Fruit fly (Drosophila melanogaster) whole organism, embryonic: ENCODE results near the gene CG33523.

Experiments
- CG10267 ChIP-seq: fragments of 200-800 bp; sonication (Bioruptor generic); optimal IDR thresholded peaks from 2 replicates; lab custom pipeline; 2018; ENCODE audit warnings: missing biosample characterization, mild to moderate bottlenecking, missing genetic modification characterization, moderate library complexity
- CG10543 ChIP-seq: fragments of 200-800 bp; sonication (Bioruptor generic); optimal IDR thresholded peaks from 3 replicates; lab custom pipeline; 2017; ENCODE audit warnings: missing biosample characterization, mild to moderate bottlenecking, missing genetic modification characterization, moderate library complexity
- CG10654 ChIP-seq: fragments of 200-800 bp; sonication (Bioruptor generic); optimal IDR thresholded peaks from 2 replicates; lab custom pipeline; 2016; ENCODE audit warnings: missing biosample characterization, missing genetic modification characterization
- CG12104 ChIP-seq: fragments of 200-800 bp; sonication (Bioruptor generic); optimal IDR thresholded peaks from 3 replicates; lab custom pipeline; 2016; ENCODE audit warnings: missing biosample characterization, missing genetic modification characterization
- CG14860 ChIP-seq: fragments of 200-800 bp; sonication (Bioruptor generic); IDR thresholded peaks from 3 replicates; pipeline ENCODE4 v1.3.6; 2022; ENCODE audit warnings: missing biosample characterization, missing genetic modification characterization; ENCODE audit not compliant: partially characterized antibody
- CG15514 ChIP-seq: fragments of 200-800 bp; sonication (Bioruptor generic); optimal IDR thresholded peaks from 3 replicates; lab custom pipeline; 2017; ENCODE audit warnings: missing biosample characterization, missing genetic modification characterization, mild to moderate bottlenecking, moderate library complexity, missing genetic modification reagents
- CG17328 ChIP-seq: fragments of 200-800 bp; sonication (Bioruptor generic); IDR thresholded peaks from 2 replicates; pipeline ENCODE4 v1.3.6; 2022; ENCODE audit warnings: missing biosample characterization, missing genetic modification characterization
- CG17359 ChIP-seq: fragments of 200-800 bp; sonication (Bioruptor generic); optimal IDR thresholded peaks from 3 replicates; lab custom pipeline; 2018; ENCODE audit warnings: missing biosample characterization, mild to moderate bottlenecking, missing genetic modification characterization, moderate library complexity
- CG1792 ChIP-seq: fragments of 200-800 bp; sonication (Bioruptor generic); optimal IDR thresholded peaks from 2 replicates; lab custom pipeline; 2016; ENCODE audit warnings: missing biosample characterization, missing genetic modification characterization
- CG2120 ChIP-seq: fragments of 200-800 bp; sonication (Bioruptor generic); optimal IDR thresholded peaks from 3 replicates; lab custom pipeline; 2016; ENCODE audit warnings: missing biosample characterization, missing genetic modification characterization
- CG31441 ChIP-seq: fragments of 200-800 bp; sonication (Bioruptor generic); IDR thresholded peaks from 2 replicates; pipeline ENCODE4 v1.3.6; 2022; ENCODE audit warnings: missing biosample characterization, missing genetic modification characterization
- CG4730 ChIP-seq: fragments of 200-800 bp; sonication (Bioruptor generic); IDR thresholded peaks from 2 replicates; pipeline ENCODE4 v1.3.6; 2022; ENCODE audit warnings: missing biosample characterization, missing genetic modification characterization
- CG6254 ChIP-seq: fragments of 200-800 bp; sonication (Bioruptor generic); optimal IDR thresholded peaks from 3 replicates; lab custom pipeline; 2017; ENCODE audit warnings: mild to moderate bottlenecking, missing biosample characterization, missing genetic modification reagents, missing genetic modification characterization
- CG7745 ChIP-seq: fragments of 200-800 bp; sonication (Bioruptor generic); optimal IDR thresholded peaks from 2 replicates; lab custom pipeline; 2018; ENCODE audit warnings: missing biosample characterization, mild to moderate bottlenecking, missing genetic modification characterization, moderate library complexity
- CG9797 ChIP-seq: fragments of 200-800 bp; sonication (Bioruptor generic); optimal IDR thresholded peaks from 3 replicates; lab custom pipeline; 2018; ENCODE audit warnings: missing biosample characterization, mild to moderate bottlenecking, missing genetic modification characterization
- Drgx ChIP-seq: fragments of 200-800 bp; sonication (Bioruptor generic); IDR thresholded peaks from 2 replicates; pipeline ENCODE4 v1.3.6; 2022; ENCODE audit warnings: missing biosample characterization, missing genetic modification characterization
- E2f1 ChIP-seq: fragments of 200-800 bp; sonication (Bioruptor generic); IDR thresholded peaks from 2 replicates; pipeline ENCODE4 v1.3.6; 2022; ENCODE audit warnings: missing biosample characterization, missing genetic modification characterization
- Elba2 ChIP-seq: fragments of 200-800 bp; sonication (Bioruptor generic); optimal IDR thresholded peaks from 3 replicates; lab custom pipeline; 2016; ENCODE audit warnings: missing biosample characterization, missing genetic modification characterization
- HLH4C ChIP-seq: fragments of 200-800 bp; sonication (Bioruptor generic); IDR thresholded peaks from 3 replicates; pipeline ENCODE4 v1.3.6; 2022; ENCODE audit warnings: missing biosample characterization, missing genetic modification characterization; ENCODE audit not compliant: partially characterized antibody
- Lhr ChIP-seq: fragments of 200-800 bp; sonication (Bioruptor generic); optimal IDR thresholded peaks from 3 replicates; lab custom pipeline; 2017; ENCODE audit warnings: mild to moderate bottlenecking, missing biosample characterization, missing genetic modification reagents, missing genetic modification characterization
- Myb ChIP-seq: fragments of 200-800 bp; sonication (Bioruptor generic); optimal IDR thresholded peaks from 2 replicates; lab custom pipeline; 2016; ENCODE audit warnings: missing biosample characterization, missing genetic modification characterization
- NC2β ChIP-seq: fragments of 200-800 bp; sonication (Bioruptor generic); optimal IDR thresholded peaks from 2 replicates; lab custom pipeline; 2016; ENCODE audit warnings: missing biosample characterization, missing genetic modification characterization
- Sry-β ChIP-seq: fragments of 200-800 bp; sonication (Bioruptor generic); optimal IDR thresholded peaks from 2 replicates; lab custom pipeline; 2018; ENCODE audit warnings: missing biosample characterization, mild to moderate bottlenecking, missing genetic modification characterization, moderate library complexity
- ara ChIP-seq: fragments of 200-800 bp; sonication (Bioruptor generic); IDR thresholded peaks from 2 replicates; pipeline ENCODE4 v1.3.6; 2022; ENCODE audit warnings: missing biosample characterization, missing genetic modification characterization
- bbx ChIP-seq: fragments of 200-800 bp; sonication (Bioruptor generic); IDR thresholded peaks from 2 replicates; pipeline ENCODE4 v1.3.6; 2022; ENCODE audit warnings: missing biosample characterization, missing genetic modification characterization; ENCODE audit not compliant: partially characterized antibody
- bsh ChIP-seq, 2 experiments: fragments of 200-800 bp; sonication (Bioruptor generic); optimal IDR thresholded peaks; 2 replicates each; lab custom pipeline; 2017 to 2018; ENCODE audit warnings: mild to moderate bottlenecking in 2 of 2, missing biosample characterization in 2 of 2, missing genetic modification characterization in 2 of 2, moderate library complexity in 1 of 2
- jumu ChIP-seq: fragments of 200-800 bp; sonication (Bioruptor generic); optimal IDR thresholded peaks from 3 replicates; lab custom pipeline; 2016; ENCODE audit warnings: missing biosample characterization, missing genetic modification characterization
- kay ChIP-seq: fragments of 200-800 bp; sonication (Bioruptor generic); optimal IDR thresholded peaks from 2 replicates; lab custom pipeline; 2016; ENCODE audit warnings: missing biosample characterization, missing genetic modification characterization
- kni ChIP-seq: fragments of 200-800 bp; sonication (Bioruptor generic); optimal IDR thresholded peaks from 3 replicates; lab custom pipeline; 2017; ENCODE audit warnings: mild to moderate bottlenecking, missing biosample characterization, missing genetic modification reagents, missing genetic modification characterization
- pho ChIP-seq: fragments of 200-800 bp; sonication (Bioruptor generic); optimal IDR thresholded peaks from 2 replicates; lab custom pipeline; 2016; ENCODE audit warnings: missing biosample characterization, missing genetic modification characterization
- ranshi ChIP-seq: fragments of 200-800 bp; sonication (Bioruptor generic); IDR thresholded peaks from 2 replicates; pipeline ENCODE4 v1.3.6; 2022; ENCODE audit warnings: missing biosample characterization, missing genetic modification characterization
- sens ChIP-seq: fragments of 200-800 bp; sonication (Bioruptor generic); peaks from one replicate; lab custom pipeline; 2016; ENCODE audit warnings: missing biosample characterization, missing genetic modification characterization
- ttk ChIP-seq: fragments of 200-800 bp; sonication (Bioruptor generic); IDR thresholded peaks from 2 replicates; pipeline ENCODE4 v2.1.2; 2022; ENCODE audit warnings: missing biosample characterization, missing genetic modification characterization
- vfl ChIP-seq: fragments of 200-800 bp; sonication (Bioruptor generic); optimal IDR thresholded peaks from 2 replicates; lab custom pipeline; 2016; ENCODE audit warnings: missing biosample characterization, missing genetic modification characterization
- vnd ChIP-seq: fragments of 200-800 bp; sonication (Bioruptor generic); IDR thresholded peaks from 3 replicates; pipeline ENCODE4 v1.3.6; 2022; ENCODE audit warnings: missing biosample characterization, missing genetic modification characterization; ENCODE audit not compliant: partially characterized antibody

The CG33523 gene

dm6 chr3L:5932363-5932914 lies 8.8 kb downstream of the CG33523 start, which contains the start of gene Rcc1 (continued):
- TF ChIP-seq pho (GFP tag; lab: Kevin White, UChicago) (peak; percentile 42), CG10267 (tag; lab: Kevin White, UChicago) (peak; percentile 69), vnd (peak; percentile 59), CG2120 (GFP tag; lab: Kevin White, UChicago) (peak; percentile 51), kni (GFP tag; lab: Kevin White, UChicago) (peak; percentile 64), CG10654 (GFP tag; lab: Kevin White, UChicago) (peak; percentile 10), ara (GFP tag; lab: Robert Waterston, UW) (no peak), vfl (GFP tag; lab: Kevin White, UChicago) (peak; percentile 29), jumu (peak; percentile 34), CG12104 (GFP tag; lab: Kevin White, UChicago) (no peak), Myb (peak; percentile 64)
- TF ChIP-seq, all 482 proteins: peak for 142

dm6 chr3L:5940431-5940830 lies 16.8 kb downstream of the CG33523 start:
- TF ChIP-seq CG10543 (GFP tag; lab: Kevin White, UChicago) (no peak), kay (GFP tag; lab: Kevin White, UChicago) (no peak), ranshi (GFP tag; lab: Robert Waterston, UW) (no peak), CG17359 (tag; lab: Kevin White, UChicago) (no peak), NC2β (GFP tag; lab: Kevin White, UChicago) (no peak), bbx (no peak), CG9797 (no peak), Elba2 (no peak), CG7745 (no peak), ttk (GFP tag; lab: Robert Waterston, UW) (no peak), CG31441 (GFP tag; lab: Robert Waterston, UW) (no peak), CG14860 (GFP tag; lab: Robert Waterston, UW) (no peak), CG17328 (no peak), Sry-β (GFP tag; lab: Kevin White, UChicago) (no peak), CG4730 (GFP tag; lab: Robert Waterston, UW) (no peak), Lhr (GFP tag; lab: Kevin White, UChicago) (no peak), sens (GFP tag; lab: Kevin White, UChicago) (no peak), CG1792 (GFP tag; lab: Kevin White, UChicago) (no peak), HLH4C (GFP tag; lab: Robert Waterston, UW) (no peak), CG6254 (no peak)

- TF ChIP-seq bsh (GFP tag; optimal IDR thresholded peaks at IDR 0.05; lab: Kevin White, UChicago) (peak in 1 of 2 experiments; percentile 42), Drgx (0 out of 2 replicates have a peak, but pooled peaks have one; percentile 18), CG15514 (GFP tag; lab: Kevin White, UChicago) (no peak)
These were observed 17.4 kb downstream of the CG33523 start for dm6 chr3L:5941086-5941485.

- TF ChIP-seq E2f1 (GFP tag; lab: Robert Waterston, UW) (no peak), Drgx (peak; percentile 32)
These were observed 17.8 kb downstream of the CG33523 start for dm6 chr3L:5941508-5941907.
